Fruit fly (Drosophila melanogaster) Kc167 (cell line): ENCODE measurements around the gene Usp47.

ENCODE experiments used
- Myc ChIP-seq: fragments of >200 bp; optimal IDR thresholded peaks from 2 replicates; lab custom pipeline; 2017; ENCODE audit warnings: missing external identifiers
- Sin3A ChIP-seq: fragments of >200 bp; optimal IDR thresholded peaks from 2 replicates; lab custom pipeline; 2018; ENCODE audit warnings: missing external identifiers
- h ChIP-seq: fragments of >200 bp; optimal IDR thresholded peaks from 3 replicates; lab custom pipeline; 2018; ENCODE audit warnings: missing external identifiers
- insv ChIP-seq: fragments of >200 bp; optimal IDR thresholded peaks from 3 replicates; lab custom pipeline; 2018; ENCODE audit warnings: missing external identifiers
- psq ChIP-seq: fragments of >200 bp; optimal IDR thresholded peaks from 2 replicates; lab custom pipeline; 2017; ENCODE audit warnings: missing external identifiers
- ttk ChIP-seq: sonication (Bioruptor generic); optimal IDR thresholded peaks from 2 replicates; lab custom pipeline; 2017; ENCODE audit warnings: missing external identifiers

DNA sequence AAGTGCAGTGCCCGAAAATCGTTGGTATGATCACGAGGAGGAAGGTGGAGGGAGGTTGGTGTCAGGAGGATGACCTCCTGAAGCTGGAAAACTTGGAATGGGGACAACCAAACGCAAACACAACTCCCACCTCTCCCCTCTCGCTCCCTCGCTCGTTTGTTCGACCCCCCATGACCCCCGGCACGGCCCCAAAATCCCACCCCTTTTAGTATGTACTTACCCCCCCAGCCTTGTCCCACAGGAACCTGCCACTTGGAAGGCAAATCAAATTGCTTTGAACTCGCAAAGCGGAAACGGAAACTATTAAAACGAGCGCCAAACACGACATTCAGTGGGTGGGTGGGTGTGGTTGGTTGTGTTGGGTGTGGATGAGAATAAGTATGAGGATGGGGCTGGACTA is 21.1 kb upstream of the Usp47 start:
- no peak for TF ChIP-seq psq (lab: Kevin White, UChicago)
- TF ChIP-seq Myc (lab: Kevin White, UChicago) = no peak
- TF ChIP-seq insv (lab: Kevin White, UChicago) = no peak
- no peak for TF ChIP-seq h (lab: Kevin White, UChicago)
- TF ChIP-seq Sin3A (lab: Kevin White, UChicago) = no peak
- TF ChIP-seq ttk (lab: Kevin White, UChicago) = no peak
